Worm (Caenorhabditis elegans) whole organism, L4 larva: ENCODE measurements around the gene F36G9.7.

Source experiments
- F26F4.8 ChIP-seq: fragments of 200-800 bp; sonication (Bioruptor generic); conservative IDR thresholded peaks from 2 replicates; pipeline ENCODE4 v1.3.6; 2022; ENCODE audit warnings: missing genetic modification characterization, missing compliant biosample characterization
- F44E2.7 ChIP-seq: fragments of 200-800 bp; sonication (Bioruptor generic); IDR thresholded peaks from 2 replicates; pipeline ENCODE4 v2.1.2; 2022; ENCODE audit warnings: missing genetic modification characterization, missing compliant biosample characterization
- T20F7.1 ChIP-seq: fragments of 200-800 bp; sonication (Bioruptor generic); optimal IDR thresholded peaks from 2 replicates; lab custom pipeline; 2018; ENCODE audit warnings: mild to moderate bottlenecking, missing genetic modification characterization, missing compliant biosample characterization
- Y48G9A.11 ChIP-seq: fragments of 200-800 bp; sonication (Bioruptor generic); IDR thresholded peaks from 2 replicates; pipeline ENCODE4 v1.3.6; 2022; ENCODE audit warnings: missing genetic modification reagents, missing genetic modification characterization, missing compliant biosample characterization
- ZK337.2 ChIP-seq: fragments of 200-800 bp; sonication (Bioruptor generic); IDR thresholded peaks from 2 replicates; pipeline ENCODE4 v1.3.6; 2022; ENCODE audit warnings: missing genetic modification reagents, missing genetic modification characterization, missing compliant biosample characterization
- ZK546.5 ChIP-seq, 2 experiments: sonication (generic microtip); optimal IDR thresholded peaks; 2 replicates each; lab custom pipeline; 2017; ENCODE audit warnings: missing biosample characterization in 2 of 2, missing genetic modification characterization in 2 of 2
- aha-1 ChIP-seq: fragments of 150-350 bp; peaks from one replicate; lab custom pipeline; 2014; ENCODE audit warnings: missing biosample characterization, missing genetic modification characterization
- ceh-44 ChIP-seq: fragments of 200-800 bp; sonication (Bioruptor generic); IDR thresholded peaks from 2 replicates; pipeline ENCODE4 v1.3.6; 2022; ENCODE audit warnings: missing genetic modification reagents, missing genetic modification characterization, missing compliant biosample characterization
- ceh-62 ChIP-seq: sonication (generic microtip); optimal IDR thresholded peaks from 2 replicates; lab custom pipeline; 2017; ENCODE audit warnings: missing biosample characterization, missing genetic modification characterization
- ceh-82 ChIP-seq: sonication (generic microtip); optimal IDR thresholded peaks from 2 replicates; lab custom pipeline; 2017; ENCODE audit warnings: missing biosample characterization, missing genetic modification characterization
- daf-8 ChIP-seq: fragments of 200-800 bp; sonication (Bioruptor generic); IDR thresholded peaks from 2 replicates; pipeline ENCODE4 v1.3.6; 2022; ENCODE audit warnings: missing genetic modification characterization, missing compliant biosample characterization
- dmd-6 ChIP-seq: fragments of 200-800 bp; sonication (Bioruptor generic); IDR thresholded peaks from 2 replicates; pipeline ENCODE4 v1.3.6; 2022; ENCODE audit warnings: missing genetic modification reagents, missing genetic modification characterization, missing compliant biosample characterization
- dmd-8 ChIP-seq: fragments of 200-800 bp; sonication (Bioruptor generic); IDR thresholded peaks from 2 replicates; pipeline ENCODE4 v1.3.6; 2022; ENCODE audit warnings: missing genetic modification characterization, missing compliant biosample characterization
- dpl-1 ChIP-seq: fragments of 150-350 bp; optimal IDR thresholded peaks from 2 replicates; lab custom pipeline; 2014; ENCODE audit warnings: missing biosample characterization, missing genetic modification reagents, missing genetic modification characterization
- egl-27 ChIP-seq: sonication (generic microtip); optimal IDR thresholded peaks from 3 replicates; lab custom pipeline; 2017; ENCODE audit warnings: missing biosample characterization, missing genetic modification reagents, missing genetic modification characterization
- fkh-10 ChIP-seq: fragments of 150-350 bp; optimal IDR thresholded peaks from 2 replicates; lab custom pipeline; 2014; ENCODE audit warnings: missing biosample characterization, missing genetic modification reagents, missing genetic modification characterization
- gei-8 ChIP-seq: fragments of 200-800 bp; sonication (Bioruptor generic); optimal IDR thresholded peaks from 2 replicates; lab custom pipeline; 2018; ENCODE audit warnings: mild to moderate bottlenecking, missing genetic modification characterization, missing compliant biosample characterization
- hlh-30 ChIP-seq: sonication (generic microtip); optimal IDR thresholded peaks from 2 replicates; lab custom pipeline; 2017; ENCODE audit warnings: antibody characterized with exemption, mild to moderate bottlenecking, missing genetic modification characterization, missing compliant biosample characterization; ENCODE audit not compliant: insufficient read depth
- hmg-1.1 ChIP-seq: fragments of 200-800 bp; sonication (Bioruptor generic); IDR thresholded peaks from 2 replicates; pipeline ENCODE4 v1.3.6; 2022; ENCODE audit warnings: missing genetic modification reagents, missing genetic modification characterization, missing compliant biosample characterization
- lim-7 ChIP-seq: fragments of 200-800 bp; sonication (Bioruptor generic); IDR thresholded peaks from 2 replicates; pipeline ENCODE4 v1.3.6; 2022; ENCODE audit warnings: missing genetic modification characterization, missing compliant biosample characterization
- lin-29 ChIP-seq: fragments of 200-800 bp; sonication (Bioruptor generic); IDR thresholded peaks from 2 replicates; pipeline ENCODE4 v1.3.6; 2022; ENCODE audit warnings: missing genetic modification reagents, missing genetic modification characterization, missing compliant biosample characterization
- lir-3 ChIP-seq: sonication (generic microtip); optimal IDR thresholded peaks from 2 replicates; lab custom pipeline; 2016; ENCODE audit warnings: mild to moderate bottlenecking, missing genetic modification characterization, missing compliant biosample characterization
- madf-9 ChIP-seq: fragments of 200-800 bp; sonication (Bioruptor generic); conservative IDR thresholded peaks from 2 replicates; pipeline ENCODE4 v1.3.6; 2022; ENCODE audit warnings: missing genetic modification reagents, missing genetic modification characterization, missing compliant biosample characterization
- mdl-1 ChIP-seq, 2 experiments: fragments of 150-350 bp in 1 of 2; sonication (generic microtip) in 1 of 2; optimal IDR thresholded peaks; 2 replicates each; lab custom pipeline; 2014 to 2017; ENCODE audit warnings: missing biosample characterization in 2 of 2, missing genetic modification characterization in 2 of 2
- mxl-3 ChIP-seq: fragments of 200-800 bp; sonication (Bioruptor generic); optimal IDR thresholded peaks from 2 replicates; lab custom pipeline; 2018; ENCODE audit warnings: mild to moderate bottlenecking, missing genetic modification characterization, missing compliant biosample characterization
- nhr-10 ChIP-seq: fragments of 150-350 bp; optimal IDR thresholded peaks from 2 replicates; lab custom pipeline; 2014; ENCODE audit warnings: missing biosample characterization, missing genetic modification characterization
- nhr-25 ChIP-seq: sonication (generic microtip); optimal IDR thresholded peaks from 2 replicates; lab custom pipeline; 2017; ENCODE audit warnings: missing genetic modification characterization, mild to moderate bottlenecking, missing compliant biosample characterization, antibody characterized with exemption, moderate library complexity, borderline replicate concordance; ENCODE audit not compliant: insufficient read depth
- nhr-42 ChIP-seq: fragments of 200-800 bp; sonication (Bioruptor generic); IDR thresholded peaks from 2 replicates; pipeline ENCODE4 v1.3.6; 2022; ENCODE audit warnings: missing genetic modification characterization, missing compliant biosample characterization
- rbr-2 ChIP-seq: sonication (generic microtip); optimal IDR thresholded peaks from 2 replicates; lab custom pipeline; 2016; ENCODE audit warnings: missing genotype, missing genetic modification characterization, missing compliant biosample characterization
- sdz-12 ChIP-seq: fragments of 200-800 bp; sonication (Bioruptor generic); optimal IDR thresholded peaks from 2 replicates; lab custom pipeline; 2018; ENCODE audit warnings: mild to moderate bottlenecking, missing genetic modification characterization, missing compliant biosample characterization
- snpc-1.2 ChIP-seq: fragments of 200-800 bp; sonication (Bioruptor generic); IDR thresholded peaks from 2 replicates; pipeline ENCODE4 v1.3.6; 2022; ENCODE audit warnings: missing genetic modification reagents, missing genetic modification characterization, missing compliant biosample characterization
- tag-97 ChIP-seq: fragments of 200-800 bp; sonication (Bioruptor generic); IDR thresholded peaks from 2 replicates; pipeline ENCODE4 v1.3.6; 2022; ENCODE audit warnings: missing genetic modification characterization, missing compliant biosample characterization
- unc-62 ChIP-seq, 3 experiments: fragments of 150-350 bp in 1 of 3; sonication (generic microtip); optimal IDR thresholded peaks in 2 of 3; peaks in 1 of 3; 1 replicate in 1 of 3; 2 replicates in 2 of 3; lab custom pipeline; 2014 to 2017; ENCODE audit warnings: missing biosample characterization in 3 of 3, missing genetic modification characterization in 3 of 3, missing genetic modification reagents in 3 of 3, missing genotype in 1 of 3
- vab-7 ChIP-seq: fragments of 200-800 bp; sonication (Bioruptor generic); IDR thresholded peaks from 2 replicates; pipeline ENCODE4 v1.3.6; 2022; ENCODE audit warnings: missing genetic modification reagents, missing genetic modification characterization, missing compliant biosample characterization
- zip-11 ChIP-seq: fragments of 200-800 bp; sonication (Bioruptor generic); IDR thresholded peaks from 2 replicates; pipeline ENCODE4 v1.3.6; 2022; ENCODE audit warnings: missing genetic modification characterization, missing compliant biosample characterization
- ztf-11 ChIP-seq: fragments of 150-350 bp; optimal IDR thresholded peaks from 2 replicates; lab custom pipeline; 2014; ENCODE audit warnings: missing biosample characterization, missing genetic modification characterization

F36G9.7 gene

ce11 chrV:16000433-16000832 lies 30.9 kb upstream of the F36G9.7 start, which contains the start of gene nhr-50 (continued):
- TF ChIP-seq unc-62 (GFP tag; optimal IDR thresholded peaks at IDR 0.05 in 1 of 2; lab: Kevin White, UChicago) (peak in 1 of 2 experiments; percentile 1), unc-62 (tag; optimal IDR thresholded peaks at IDR 0.05; lab: Kevin White, UChicago) (no peak), mxl-3 (GFP tag; lab: Kevin White, UChicago) (peak; percentile 14), nhr-10 (no peak), hlh-30 (tag; lab: Kevin White, UChicago) (peak; percentile 80), lin-29 (no peak), daf-8 (GFP tag; lab: Robert Waterston, UW) (no peak), ceh-44 (GFP tag; lab: Robert Waterston, UW) (no peak), dmd-6 (peak; percentile 90), lir-3 (no peak), lim-7 (no peak), ztf-11 (tag; lab: Kevin White, UChicago) (no peak), fkh-10 (GFP tag; lab: Kevin White, UChicago) (no peak), egl-27 (no peak), ceh-62 (tag; lab: Kevin White, UChicago) (no peak), nhr-42 (GFP tag; lab: Robert Waterston, UW) (no peak), dmd-8 (GFP tag; lab: Robert Waterston, UW) (no peak), ceh-82 (no peak), nhr-25 (tag; lab: Kevin White, UChicago) (no peak), snpc-1.2 (GFP tag; lab: Robert Waterston, UW) (no peak), tag-97 (GFP tag; lab: Robert Waterston, UW) (no peak), zip-11 (no peak), T20F7.1 (no peak), ZK546.5 (tag; optimal IDR thresholded peaks at IDR 0.05; lab: Kevin White, UChicago) (no peak), F44E2.7 (GFP tag; lab: Robert Waterston, UW) (no peak), sdz-12 (GFP tag; lab: Kevin White, UChicago) (no peak), madf-9 (GFP tag; lab: Robert Waterston, UW) (no peak), mdl-1 (tag; optimal IDR thresholded peaks at IDR 0.05; lab: Kevin White, UChicago) (peak; percentile 1 to 73), F26F4.8 (GFP tag; lab: Robert Waterston, UW) (no peak), dpl-1 (GFP tag; lab: Kevin White, UChicago) (peak; percentile 31), Y48G9A.11 (GFP tag; lab: Robert Waterston, UW) (no peak), gei-8 (no peak), hmg-1.1 (GFP tag; lab: Robert Waterston, UW) (no peak)

- TF ChIP-seq aha-1 (tag; lab: Kevin White, UChicago) (peak; percentile 24), rbr-2 (tag; lab: Kevin White, UChicago) (no peak)
- TF ChIP-seq, all 104 proteins: peak for 1
Observed at ce11 chrV:15996655-15997186, 27.2 kb upstream of the F36G9.7 start, which contains the start of the genes C06C6.9 and C06C6.8. C06C6.9 (minus strand) TSS chrV:15996755. C06C6.8 (plus strand) TSS chrV:15997136.

- TF ChIP-seq aha-1 (tag; lab: Kevin White, UChicago): peak; percentile 2
Observed at ce11 chrV:15991850-15992249, 22.3 kb upstream of the F36G9.7 start, which contains the start of gene C06C6.7. C06C6.7 (plus strand) TSS chrV:15992150.

ce11 chrV:15988074-15988473 lies 18.5 kb upstream of the F36G9.7 start, which contains the start of gene F36G9.15:
F36G9.15 (minus strand) TSS chrV:15988174.
- TF ChIP-seq aha-1 (tag; lab: Kevin White, UChicago) (peak; percentile 15), ZK337.2 (GFP tag; lab: Robert Waterston, UW) (no peak), vab-7 (GFP tag; lab: Robert Waterston, UW) (no peak), ceh-62 (tag; lab: Kevin White, UChicago) (no peak)
